Worm (Caenorhabditis elegans) whole organism, young adult: ENCODE results near the gene sqv-2.

ENCODE experiments used
- B0261.1 ChIP-seq: sonication (generic microtip); optimal IDR thresholded peaks from 2 replicates; lab custom pipeline; 2016; ENCODE audit warnings: mild to moderate bottlenecking, missing genetic modification characterization, moderate library complexity, missing compliant biosample characterization
- C06A6.2 ChIP-seq: fragments of 200-800 bp; sonication (Bioruptor generic); conservative IDR thresholded peaks from 2 replicates; pipeline ENCODE4 v1.3.6; 2022; ENCODE audit warnings: missing genetic modification characterization, missing compliant biosample characterization
- F10E7.11 ChIP-seq: sonication (generic microtip); optimal IDR thresholded peaks from 2 replicates; lab custom pipeline; 2017; ENCODE audit warnings: mild to moderate bottlenecking, missing genetic modification characterization, moderate library complexity, missing compliant biosample characterization
- F22D6.2 ChIP-seq: sonication (generic microtip); optimal IDR thresholded peaks from 2 replicates; lab custom pipeline; 2016; ENCODE audit warnings: mild to moderate bottlenecking, missing genetic modification characterization, missing compliant biosample characterization
- F33H1.4 ChIP-seq: fragments of 200-800 bp; sonication (Bioruptor generic); IDR thresholded peaks from 2 replicates; pipeline ENCODE4 v1.3.6; 2022; ENCODE audit warnings: missing genetic modification reagents, missing genetic modification characterization, missing compliant biosample characterization
- F49E8.2 ChIP-seq: sonication (generic microtip); optimal IDR thresholded peaks from 3 replicates; lab custom pipeline; 2017; ENCODE audit warnings: missing genetic modification characterization, mild to moderate bottlenecking, missing compliant biosample characterization, antibody characterized with exemption, moderate library complexity; ENCODE audit not compliant: insufficient read depth
- F52B5.7 ChIP-seq: sonication (generic microtip); optimal IDR thresholded peaks from 2 replicates; lab custom pipeline; 2016; ENCODE audit warnings: mild to moderate bottlenecking, missing genetic modification characterization, missing compliant biosample characterization
- F55B11.4 ChIP-seq: sonication (generic microtip); optimal IDR thresholded peaks from 2 replicates; lab custom pipeline; 2016; ENCODE audit warnings: missing compliant biosample characterization, missing genetic modification characterization, borderline replicate concordance; ENCODE audit not compliant: insufficient read depth
- K11D2.4 ChIP-seq: fragments of 200-800 bp; sonication (Bioruptor generic); IDR thresholded peaks from 2 replicates; pipeline ENCODE4 v1.3.6; 2022; ENCODE audit warnings: missing genetic modification reagents, missing genetic modification characterization, missing compliant biosample characterization
- ZK185.1 ChIP-seq: sonication (generic microtip); optimal IDR thresholded peaks from 2 replicates; lab custom pipeline; 2016; ENCODE audit warnings: mild to moderate bottlenecking, missing genetic modification characterization, missing compliant biosample characterization; ENCODE audit not compliant: poor library complexity, severe bottlenecking
- akir-1 ChIP-seq: fragments of 200-800 bp; sonication (Bioruptor generic); optimal IDR thresholded peaks from 2 replicates; lab custom pipeline; 2018; ENCODE audit warnings: mild to moderate bottlenecking, missing genetic modification characterization, moderate library complexity, missing compliant biosample characterization
- ama-1 ChIP-seq, 3 experiments: fragments of 150-350 bp in 1 of 3; sonication (generic microtip) in 2 of 3; optimal IDR thresholded peaks; 2 replicates each; lab custom pipeline; 2014 to 2018; ENCODE audit warnings: missing biosample characterization in 2 of 3, missing genetic modification characterization in 2 of 3, missing genetic modification reagents in 2 of 3
- atf-7 ChIP-seq: sonication (generic microtip); optimal IDR thresholded peaks from 2 replicates; lab custom pipeline; 2017; ENCODE audit warnings: mild to moderate bottlenecking, missing genetic modification characterization, missing compliant biosample characterization
- attf-5 ChIP-seq: fragments of 200-800 bp; sonication (Bioruptor generic); optimal IDR thresholded peaks from 2 replicates; lab custom pipeline; 2018; ENCODE audit warnings: mild to moderate bottlenecking, missing genetic modification characterization, missing compliant biosample characterization
- attf-6 ChIP-seq: fragments of 200-800 bp; sonication (Bioruptor generic); IDR thresholded peaks from 2 replicates; pipeline ENCODE4 v1.3.6; 2022; ENCODE audit warnings: missing genetic modification reagents, missing genetic modification characterization, missing compliant biosample characterization
- ccch-3 ChIP-seq: fragments of 200-800 bp; sonication (Bioruptor generic); optimal IDR thresholded peaks from 2 replicates; lab custom pipeline; 2018; ENCODE audit warnings: mild to moderate bottlenecking, missing genetic modification characterization, missing compliant biosample characterization
- ceh-40 ChIP-seq: fragments of 200-800 bp; sonication (Bioruptor generic); IDR thresholded peaks from 2 replicates; pipeline ENCODE4 v1.3.6; 2022; ENCODE audit warnings: missing genetic modification characterization, missing compliant biosample characterization
- dox-1 ChIP-seq: fragments of 200-800 bp; sonication (Bioruptor generic); IDR thresholded peaks from 2 replicates; pipeline ENCODE4 v1.3.6; 2022; ENCODE audit warnings: missing genetic modification reagents, missing genetic modification characterization, missing compliant biosample characterization
- egl-18 ChIP-seq: fragments of 200-800 bp; sonication (Bioruptor generic); IDR thresholded peaks from 2 replicates; pipeline ENCODE4 v1.3.6; 2022; ENCODE audit warnings: missing genetic modification reagents, missing genetic modification characterization, missing compliant biosample characterization
- egl-44 ChIP-seq: fragments of 200-800 bp; sonication (Bioruptor generic); IDR thresholded peaks from 2 replicates; pipeline ENCODE4 v1.3.6; 2022; ENCODE audit warnings: missing genetic modification reagents, missing genetic modification characterization, missing compliant biosample characterization
- egrh-3 ChIP-seq: fragments of 200-800 bp; sonication (Bioruptor generic); IDR thresholded peaks from 2 replicates; pipeline ENCODE4 v1.3.6; 2022; ENCODE audit warnings: missing genetic modification reagents, missing genetic modification characterization, missing compliant biosample characterization
- him-1 ChIP-seq: sonication (generic microtip); optimal IDR thresholded peaks from 2 replicates; lab custom pipeline; 2016; ENCODE audit warnings: missing genotype, missing genetic modification reagents, missing genetic modification characterization, missing compliant biosample characterization
- hrde-1 ChIP-seq: sonication (generic microtip); optimal IDR thresholded peaks from 2 replicates; lab custom pipeline; 2016; ENCODE audit warnings: missing genetic modification characterization, mild to moderate bottlenecking, missing compliant biosample characterization, moderate library complexity, missing genotype, missing genetic modification reagents, borderline replicate concordance
- lin-26 ChIP-seq: fragments of 200-800 bp; sonication (Bioruptor generic); IDR thresholded peaks from 2 replicates; pipeline ENCODE4 v1.3.6; 2022; ENCODE audit warnings: missing genetic modification reagents, missing genetic modification characterization, missing compliant biosample characterization
- lin-40 ChIP-seq: sonication (generic microtip); optimal IDR thresholded peaks from 2 replicates; lab custom pipeline; 2016; ENCODE audit warnings: missing genetic modification characterization, mild to moderate bottlenecking, missing compliant biosample characterization, missing genotype, missing genetic modification reagents
- lin-54 ChIP-seq: fragments of 200-800 bp; sonication (Bioruptor generic); optimal IDR thresholded peaks from 2 replicates; lab custom pipeline; 2018; ENCODE audit warnings: mild to moderate bottlenecking, missing genetic modification characterization, missing compliant biosample characterization
- lir-1 ChIP-seq: fragments of 200-800 bp; sonication (Bioruptor generic); conservative IDR thresholded peaks from 2 replicates; pipeline ENCODE4 v1.3.6; 2022; ENCODE audit warnings: missing genetic modification reagents, missing genetic modification characterization, missing compliant biosample characterization
- madf-10 ChIP-seq: sonication (generic microtip); optimal IDR thresholded peaks from 2 replicates; lab custom pipeline; 2016; ENCODE audit warnings: mild to moderate bottlenecking, missing genetic modification characterization, missing compliant biosample characterization
- madf-6 ChIP-seq: fragments of 200-800 bp; sonication (Bioruptor generic); IDR thresholded peaks from 2 replicates; pipeline ENCODE4 v1.3.6; 2022; ENCODE audit warnings: missing genetic modification reagents, missing genetic modification characterization, missing compliant biosample characterization
- mcd-1 ChIP-seq: fragments of 200-800 bp; sonication (Bioruptor generic); IDR thresholded peaks from 2 replicates; pipeline ENCODE4 v1.3.6; 2022; ENCODE audit warnings: missing genetic modification reagents, missing genetic modification characterization, missing compliant biosample characterization
- mes-4 ChIP-seq: sonication (generic microtip); optimal IDR thresholded peaks from 2 replicates; lab custom pipeline; 2016; ENCODE audit warnings: missing genotype, missing genetic modification characterization, missing compliant biosample characterization
- mxl-1 ChIP-seq: sonication (generic microtip); optimal IDR thresholded peaks from 2 replicates; lab custom pipeline; 2016; ENCODE audit warnings: missing genetic modification characterization, missing compliant biosample characterization
- nhr-27 ChIP-seq: fragments of 200-800 bp; sonication (Bioruptor generic); optimal IDR thresholded peaks from 2 replicates; lab custom pipeline; 2018; ENCODE audit warnings: mild to moderate bottlenecking, missing genetic modification characterization, moderate library complexity, missing compliant biosample characterization
- nhr-90 ChIP-seq: sonication (generic microtip); optimal IDR thresholded peaks from 2 replicates; lab custom pipeline; 2016; ENCODE audit warnings: missing genotype, mild to moderate bottlenecking, missing genetic modification characterization, missing compliant biosample characterization
- pbrm-1 ChIP-seq: fragments of 200-800 bp; sonication (Bioruptor generic); IDR thresholded peaks from 2 replicates; pipeline ENCODE4 v1.3.6; 2022; ENCODE audit warnings: missing genetic modification reagents, missing genetic modification characterization, missing compliant biosample characterization
- rec-8 ChIP-seq, 2 experiments: sonication (generic microtip); optimal IDR thresholded peaks; 2 replicates each; lab custom pipeline; 2016; ENCODE audit warnings: mild to moderate bottlenecking in 2 of 2, missing genetic modification characterization in 2 of 2, missing genetic modification reagents in 2 of 2, missing genotype in 2 of 2, missing biosample characterization in 1 of 2, missing compliant biosample characterization in 1 of 2, moderate library complexity in 1 of 2
- repo-1 ChIP-seq: sonication (generic microtip); optimal IDR thresholded peaks from 2 replicates; lab custom pipeline; 2017; ENCODE audit warnings: mild to moderate bottlenecking, missing genetic modification characterization, missing compliant biosample characterization
- sdz-38 ChIP-seq: sonication (generic microtip); optimal IDR thresholded peaks from 2 replicates; lab custom pipeline; 2016; ENCODE audit warnings: missing genotype, missing genetic modification characterization, missing compliant biosample characterization
- snpc-1.1 ChIP-seq: sonication (generic microtip); optimal IDR thresholded peaks from 2 replicates; lab custom pipeline; 2017; ENCODE audit warnings: missing genetic modification characterization, mild to moderate bottlenecking, missing compliant biosample characterization, antibody characterized with exemption, moderate library complexity, missing genotype, missing genetic modification reagents; ENCODE audit not compliant: insufficient read depth
- snpc-1.3 ChIP-seq: sonication (generic microtip); optimal IDR thresholded peaks from 2 replicates; lab custom pipeline; 2017; ENCODE audit warnings: missing genetic modification characterization, mild to moderate bottlenecking, missing compliant biosample characterization, antibody characterized with exemption, moderate library complexity, missing genotype, missing genetic modification reagents; ENCODE audit not compliant: insufficient read depth
- sptf-2 ChIP-seq: fragments of 200-800 bp; sonication (Bioruptor generic); optimal IDR thresholded peaks from 2 replicates; lab custom pipeline; 2018; ENCODE audit warnings: mild to moderate bottlenecking, missing genetic modification characterization, missing compliant biosample characterization
- tlf-1 ChIP-seq: fragments of 200-800 bp; sonication (Bioruptor generic); optimal IDR thresholded peaks from 2 replicates; lab custom pipeline; 2018; ENCODE audit warnings: mild to moderate bottlenecking, missing genetic modification characterization, missing compliant biosample characterization
- xnd-1 ChIP-seq: sonication (generic microtip); optimal IDR thresholded peaks from 2 replicates; lab custom pipeline; 2016; ENCODE audit warnings: missing genotype, missing genetic modification reagents, missing genetic modification characterization, missing compliant biosample characterization
- zfh-2 ChIP-seq: fragments of 200-800 bp; sonication (Bioruptor generic); conservative IDR thresholded peaks from 2 replicates; pipeline ENCODE4 v1.3.6; 2022; ENCODE audit warnings: missing genetic modification reagents, missing genetic modification characterization, missing compliant biosample characterization
- ztf-22 ChIP-seq: fragments of 200-800 bp; sonication (Bioruptor generic); optimal IDR thresholded peaks from 2 replicates; lab custom pipeline; 2018; ENCODE audit warnings: mild to moderate bottlenecking, missing genetic modification characterization, moderate library complexity, missing compliant biosample characterization
- ztf-6 ChIP-seq: fragments of 200-800 bp; sonication (Bioruptor generic); IDR thresholded peaks from 2 replicates; pipeline ENCODE4 v1.3.6; 2022; ENCODE audit warnings: missing genetic modification reagents, missing genetic modification characterization, missing compliant biosample characterization

The sqv-2 gene

ce11 chrII:2861385-2862099 lies 32.7 kb downstream of the sqv-2 start (continued):
- TF ChIP-seq dox-1 (peak; percentile 57), F52B5.7 (tag; lab: Kevin White, UChicago) (peak; percentile 48), mxl-1 (tag; lab: Kevin White, UChicago) (no peak), B0261.1 (peak; percentile 83), ztf-6 (no peak), lin-54 (GFP tag; lab: Kevin White, UChicago) (peak; percentile 31), ccch-3 (GFP tag; lab: Kevin White, UChicago) (no peak), rec-8 (tag; optimal IDR thresholded peaks at IDR 0.05; lab: Kevin White, UChicago) (no peak), zfh-2 (GFP tag; lab: Robert Waterston, UW) (peak; percentile 61), F10E7.11 (tag; lab: Kevin White, UChicago) (no peak), C06A6.2 (GFP tag; lab: Robert Waterston, UW) (no peak), atf-7 (no peak), egl-44 (peak; percentile 83; the same call in 1 of the 2 replicates), snpc-1.3 (tag; lab: Kevin White, UChicago) (peak; percentile 30), nhr-90 (tag; lab: Kevin White, UChicago) (peak; percentile 54), sptf-2 (GFP tag; lab: Kevin White, UChicago) (no peak), madf-6 (GFP tag; lab: Robert Waterston, UW) (peak; percentile 59; the same call in 1 of the 2 replicates), F49E8.2 (tag; lab: Kevin White, UChicago) (peak; percentile 15), K11D2.4 (GFP tag; lab: Robert Waterston, UW) (no peak), F33H1.4 (0 out of 2 replicates have a peak, but pooled peaks have one; percentile 17), snpc-1.1 (tag; lab: Kevin White, UChicago) (peak; percentile 4), lir-1 (no peak), attf-6 (GFP tag; lab: Robert Waterston, UW) (no peak), madf-10 (tag; lab: Kevin White, UChicago) (peak; percentile 18), ztf-22 (GFP tag; lab: Kevin White, UChicago) (no peak), tlf-1 (no peak), ceh-40 (no peak), sdz-38 (tag; lab: Kevin White, UChicago) (no peak), ama-1 (optimal IDR thresholded peaks at IDR 0.05; lab: Kevin White, UChicago) (no peak), ama-1 (GFP tag; optimal IDR thresholded peaks at IDR 0.05; lab: Kevin White, UChicago) (peak in 1 of 2 experiments; percentile 7), hrde-1 (tag; lab: Kevin White, UChicago) (no peak), attf-5 (GFP tag; lab: Kevin White, UChicago) (no peak), xnd-1 (tag; lab: Kevin White, UChicago) (no peak), mes-4 (tag; lab: Kevin White, UChicago) (no peak), mcd-1 (GFP tag; lab: Robert Waterston, UW) (peak; percentile 57), lin-40 (tag; lab: Kevin White, UChicago) (no peak), egrh-3 (GFP tag; lab: Robert Waterston, UW) (peak; percentile 77), F22D6.2 (tag; lab: Kevin White, UChicago) (no peak), repo-1 (tag; lab: Kevin White, UChicago) (no peak), ZK185.1 (tag; lab: Kevin White, UChicago) (no peak), akir-1 (no peak), egl-18 (no peak), pbrm-1 (GFP tag; lab: Robert Waterston, UW) (peak; percentile 68), him-1 (peak; percentile 87), F55B11.4 (tag; lab: Kevin White, UChicago) (no peak), nhr-27 (tag; lab: Kevin White, UChicago) (no peak), lin-26 (peak; percentile 42; the same call in 1 of the 2 replicates)
